Worm (Caenorhabditis elegans): Measurements from ENCODE around the gene cdc-73.

cdc-73 gene

DNA sequence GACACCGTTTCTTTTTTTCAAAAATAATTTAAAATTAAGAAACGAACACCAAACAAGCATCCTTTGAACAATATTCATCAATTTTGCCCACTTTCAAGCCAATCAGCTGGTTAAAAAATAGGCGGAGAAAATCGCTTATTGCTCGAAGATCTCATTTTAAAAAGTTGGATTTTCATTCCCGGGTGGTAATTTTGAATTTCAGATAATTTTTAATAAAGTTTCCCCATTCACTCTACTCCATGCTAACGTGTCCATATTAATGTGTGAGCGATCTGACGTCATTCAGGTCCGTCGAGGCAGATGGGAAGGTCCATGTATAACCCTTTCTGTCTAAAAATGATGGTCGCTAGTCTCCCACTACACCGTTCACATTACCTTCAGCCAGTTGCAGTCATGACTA lies 26.1 kb downstream of the cdc-73 start, which contains the start of gene fbxb-55:
fbxb-55 (plus strand) TSS at position 301 of the 400 bp plus-strand sequence.
- no peak for TF ChIP-seq flh-1 (GFP tag; optimal IDR thresholded peaks at IDR 0.05)
- no peak for TF ChIP-seq mep-1 (tag; optimal IDR thresholded peaks at IDR 0.05)
- TF ChIP-seq ztf-11 (tag; optimal IDR thresholded peaks at IDR 0.05), result no peak
- TF ChIP-seq nhr-12 (tag; optimal IDR thresholded peaks at IDR 0.05), result no peak
- no peak for TF ChIP-seq ceh-43 (GFP tag; optimal IDR thresholded peaks at IDR 0.05)
- no peak for TF ChIP-seq hlh-1 (tag; optimal IDR thresholded peaks at IDR 0.05)
- TF ChIP-seq elt-1 (tag; optimal IDR thresholded peaks at IDR 0.05; ENCODE audit: borderline replicate concordance, insufficient read depth), result no peak

DNA sequence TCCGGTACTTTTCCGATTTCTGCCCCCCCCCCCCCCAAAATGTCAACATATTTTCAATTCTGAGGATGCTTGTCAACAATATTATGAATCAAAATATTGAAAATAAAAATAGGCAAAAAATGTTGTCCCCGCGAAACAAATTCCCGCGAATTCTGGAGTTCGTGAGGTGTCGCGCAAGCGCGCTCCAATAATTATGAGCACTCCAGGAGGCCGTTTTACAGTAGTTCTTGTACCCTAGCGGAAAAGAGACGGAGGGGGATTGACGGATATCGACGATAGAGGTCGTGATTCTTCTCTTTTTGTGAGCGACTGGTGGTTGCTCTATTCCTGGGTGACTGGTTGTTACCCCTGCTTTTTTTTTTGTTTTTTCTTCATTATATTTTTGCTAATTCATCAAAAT lies 28.4 kb downstream of the cdc-73 start:
- no peak for TF ChIP-seq drap-1 (GFP tag; optimal IDR thresholded peaks at IDR 0.05)
- TF ChIP-seq nhr-2 (tag; optimal IDR thresholded peaks at IDR 0.05), result peak; percentile 5
- TF ChIP-seq ceh-83 (GFP tag; optimal IDR thresholded peaks at IDR 0.05), result peak; percentile 43
- peak; percentile 19 for TF ChIP-seq mls-2 (tag; optimal IDR thresholded peaks at IDR 0.05)
- peak; percentile 12 for TF ChIP-seq mep-1 (tag; optimal IDR thresholded peaks at IDR 0.05)
- peak; percentile 30 for TF ChIP-seq sptf-1 (tag; optimal IDR thresholded peaks at IDR 0.05)
- no peak for TF ChIP-seq nhr-12 (tag; optimal IDR thresholded peaks at IDR 0.05)
- TF ChIP-seq ceh-39 (tag; optimal IDR thresholded peaks at IDR 0.05), result peak; percentile 15

DNA sequence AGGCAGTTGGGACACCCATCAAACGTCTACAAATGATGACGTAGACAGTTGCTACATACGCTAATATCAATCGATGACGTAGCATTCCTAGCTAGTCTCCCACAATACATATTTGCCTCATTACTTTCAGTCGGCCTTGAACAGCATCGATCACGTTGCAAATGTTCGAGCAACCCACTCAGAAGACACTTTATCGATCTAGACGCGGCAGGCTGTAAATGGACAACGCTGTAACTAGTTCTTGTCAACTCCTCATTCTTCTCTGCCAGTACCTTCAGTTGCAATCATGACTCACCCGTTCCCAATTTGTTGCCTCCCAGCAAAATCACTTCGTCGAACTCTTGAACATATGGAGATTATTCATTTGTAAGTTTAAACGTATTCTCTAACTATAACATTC lies 29.7 kb downstream of the cdc-73 start, which contains the start of gene pqn-75:
pqn-75 (plus strand) TSS at position 301 of the 400 bp plus-strand sequence.
- TF ChIP-seq cnd-1 (tag; optimal IDR thresholded peaks at IDR 0.05), result no peak
- no peak for TF ChIP-seq mls-2 (tag; optimal IDR thresholded peaks at IDR 0.05)
- no peak for TF ChIP-seq drap-1 (GFP tag; optimal IDR thresholded peaks at IDR 0.05)
- TF ChIP-seq ceh-43 (GFP tag; optimal IDR thresholded peaks at IDR 0.05), result no peak
- no peak for TF ChIP-seq snpc-4 (tag; optimal IDR thresholded peaks at IDR 0.05)
- TF ChIP-seq sem-2 (GFP tag; optimal IDR thresholded peaks at IDR 0.05), result no peak
- TF ChIP-seq M03D4.4 (tag; optimal IDR thresholded peaks at IDR 0.05), result no peak
- no peak for TF ChIP-seq unc-39 (tag; optimal IDR thresholded peaks at IDR 0.05)

DNA sequence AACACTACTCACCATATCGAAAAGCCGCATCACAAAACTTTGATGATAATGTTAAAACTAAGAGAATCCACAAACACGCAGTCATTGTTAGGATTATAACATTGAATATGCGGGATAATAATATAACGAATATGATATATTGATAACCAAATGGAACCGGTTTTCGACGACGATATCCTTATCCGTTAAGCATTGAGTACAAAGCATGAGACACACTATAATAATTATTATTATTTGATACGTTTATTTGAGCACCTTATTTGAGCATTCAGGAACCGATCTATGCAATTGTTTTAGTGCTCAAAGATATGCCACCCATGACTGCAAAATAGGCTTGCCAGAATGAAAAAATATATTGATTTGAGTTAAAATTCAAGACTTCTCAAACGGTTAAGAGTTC lies 32.2 kb downstream of the cdc-73 start, which contains the start of gene W03D2.9:
W03D2.9 (minus strand) TSS at position 101 of the 400 bp plus-strand sequence.
- TF ChIP-seq elt-1 (tag; optimal IDR thresholded peaks at IDR 0.05; ENCODE audit: borderline replicate concordance, insufficient read depth), result no peak
- no peak for TF ChIP-seq unc-39 (tag; optimal IDR thresholded peaks at IDR 0.05)
- TF ChIP-seq nhr-12 (tag; optimal IDR thresholded peaks at IDR 0.05), result no peak
- no peak for TF ChIP-seq mab-5 (tag; optimal IDR thresholded peaks at IDR 0.05)
- TF ChIP-seq blmp-1 (tag; optimal IDR thresholded peaks at IDR 0.05), result no peak
- no peak for TF ChIP-seq ceh-83 (GFP tag; optimal IDR thresholded peaks at IDR 0.05)
- no peak for TF ChIP-seq flh-1 (GFP tag; optimal IDR thresholded peaks at IDR 0.05)
- no peak for TF ChIP-seq ceh-39 (tag; optimal IDR thresholded peaks at IDR 0.05)
- TF ChIP-seq lsy-2 (tag; optimal IDR thresholded peaks at IDR 0.05), result no peak
- TF ChIP-seq ham-2 (GFP tag; optimal IDR thresholded peaks at IDR 0.05), result no peak
- TF ChIP-seq hlh-1 (tag; optimal IDR thresholded peaks at IDR 0.05), result no peak
- TF ChIP-seq cnd-1 (tag; optimal IDR thresholded peaks at IDR 0.05), result no peak
- TF ChIP-seq lin-32 (GFP tag; optimal IDR thresholded peaks at IDR 0.05), result no peak
- no peak for TF ChIP-seq nhr-2 (tag; optimal IDR thresholded peaks at IDR 0.05)
- TF ChIP-seq mls-2 (tag; optimal IDR thresholded peaks at IDR 0.05), result no peak
- no peak for TF ChIP-seq nhr-237 (tag; optimal IDR thresholded peaks at IDR 0.05)
- TF ChIP-seq ceh-43 (GFP tag; optimal IDR thresholded peaks at IDR 0.05), result no peak
- TF ChIP-seq tbx-8 (GFP tag; optimal IDR thresholded peaks at IDR 0.05), result no peak

DNA sequence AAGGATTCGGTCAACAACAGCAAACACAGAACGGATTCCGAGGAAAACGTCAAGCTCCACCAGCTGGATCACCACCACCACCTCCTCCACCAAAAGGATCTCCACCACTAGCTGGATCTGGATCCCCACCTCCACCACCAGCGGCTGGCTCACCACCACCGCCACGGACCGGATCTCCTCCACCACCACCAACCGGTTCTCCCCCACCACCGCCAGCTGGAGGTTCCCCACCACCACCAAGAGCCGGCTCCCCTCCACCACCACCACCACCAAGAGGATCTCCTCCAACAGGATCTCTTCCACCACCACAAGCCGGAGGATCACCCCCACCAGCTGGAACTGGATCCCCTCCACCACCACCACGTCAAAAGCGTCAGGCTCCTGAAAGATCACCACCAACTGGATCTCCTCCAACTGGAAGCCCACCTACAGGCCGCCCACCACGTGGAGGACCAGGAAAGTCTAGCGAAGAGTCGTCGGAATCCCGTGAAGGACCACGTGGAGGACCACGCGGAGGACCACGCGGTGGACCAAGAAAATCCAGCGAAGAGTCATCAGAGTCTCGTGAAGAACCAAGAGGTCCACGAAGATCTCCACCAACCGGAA lies 34.4 kb downstream of the cdc-73 start:
- TF ChIP-seq nhr-237 (tag; optimal IDR thresholded peaks at IDR 0.05) (no peak), lsy-2 (tag; optimal IDR thresholded peaks at IDR 0.05) (no peak), unc-62 (GFP tag; optimal IDR thresholded peaks at IDR 0.05) (no peak), ceh-43 (GFP tag; optimal IDR thresholded peaks at IDR 0.05) (no peak)

DNA sequence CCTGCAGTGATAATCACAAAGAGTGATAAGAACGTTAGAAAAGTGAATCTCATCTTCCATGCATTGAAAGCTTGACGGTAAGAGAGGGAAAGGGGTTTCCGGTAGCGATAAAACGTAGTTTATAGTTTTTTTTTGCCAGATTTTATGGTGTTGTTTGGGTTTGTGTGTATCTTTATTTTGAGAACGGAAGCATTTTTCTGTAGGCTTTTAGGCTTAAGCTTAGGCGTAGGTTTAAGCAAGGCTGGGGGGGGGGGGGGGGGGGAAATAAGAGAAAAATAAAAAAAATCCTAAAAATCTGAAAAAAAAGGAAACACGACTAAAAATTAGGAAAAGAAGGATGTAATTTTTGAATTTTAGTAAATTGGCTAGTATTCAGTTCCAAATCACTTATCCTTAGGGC lies 36.5 kb downstream of the cdc-73 start, which contains the start of gene C35B1.8:
C35B1.8 (minus strand) TSS at position 101 of the 400 bp plus-strand sequence.
- TF ChIP-seq hlh-1 (tag; optimal IDR thresholded peaks at IDR 0.05) (no peak), sem-2 (GFP tag; optimal IDR thresholded peaks at IDR 0.05) (no peak), cnd-1 (tag; optimal IDR thresholded peaks at IDR 0.05) (no peak), lin-13 (tag; optimal IDR thresholded peaks at IDR 0.05) (no peak), elt-1 (tag; optimal IDR thresholded peaks at IDR 0.05; ENCODE audit: borderline replicate concordance, insufficient read depth) (no peak), M03D4.4 (tag; optimal IDR thresholded peaks at IDR 0.05) (no peak), nhr-12 (tag; optimal IDR thresholded peaks at IDR 0.05) (no peak), nhr-2 (tag; optimal IDR thresholded peaks at IDR 0.05) (no peak), elt-3 (tag; optimal IDR thresholded peaks at IDR 0.05) (no peak), bed-3 (GFP tag; optimal IDR thresholded peaks at IDR 0.05) (no peak), sptf-1 (tag; optimal IDR thresholded peaks at IDR 0.05) (no peak), zip-8 (tag; optimal IDR thresholded peaks at IDR 0.05) (no peak), mep-1 (tag; optimal IDR thresholded peaks at IDR 0.05) (no peak), snpc-4 (tag; optimal IDR thresholded peaks at IDR 0.05) (no peak), nhr-28 (tag; optimal IDR thresholded peaks at IDR 0.05) (no peak), mls-2 (tag; optimal IDR thresholded peaks at IDR 0.05) (no peak), unc-120 (tag; optimal IDR thresholded peaks at IDR 0.05; ENCODE audit: poor library complexity, severe bottlenecking) (no peak), ham-2 (GFP tag; optimal IDR thresholded peaks at IDR 0.05) (no peak)
